Worm (Caenorhabditis elegans): ENCODE data around the gene F31D5.7.

DNA sequence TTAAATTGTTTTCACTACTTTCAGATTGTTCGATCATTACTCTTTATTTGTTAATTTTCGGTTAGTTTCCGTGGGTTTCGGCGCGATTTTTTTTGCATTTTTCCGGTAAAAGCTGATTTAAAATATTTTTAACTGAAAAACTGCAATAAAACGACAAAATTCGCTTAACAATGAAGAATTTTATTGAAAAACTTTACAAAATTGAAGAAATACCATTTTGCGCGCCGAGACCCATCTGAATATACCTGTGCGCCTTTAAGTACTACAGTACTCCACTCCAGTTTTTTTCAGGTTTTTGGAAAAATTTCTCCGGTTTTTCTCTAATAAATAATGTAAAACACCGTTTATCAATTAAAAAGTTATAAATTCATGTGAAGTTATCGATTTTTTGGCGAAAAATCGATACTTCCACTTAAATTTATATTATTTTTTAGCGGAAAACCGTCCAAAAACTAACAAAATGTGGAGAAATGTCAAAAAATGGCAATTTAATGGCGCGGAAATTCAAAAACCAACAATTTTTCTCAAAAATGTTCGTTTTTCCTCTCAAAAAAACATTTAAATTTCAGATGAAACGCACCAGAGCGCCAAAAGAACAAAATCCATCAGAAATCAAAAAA is 19.7 kb downstream of the F31D5.7 start, which contains the start of gene C16A11.10:
- no peak for TF ChIP-seq F49E8.2 (tag; optimal IDR thresholded peaks at IDR 0.05; ENCODE audit: insufficient read depth)
- no peak for TF ChIP-seq aptf-2 (GFP tag; conservative IDR thresholded peaks at IDR 0.05)
- no peak for TF ChIP-seq pha-4 (tag; optimal IDR thresholded peaks at IDR 0.05)
- TF ChIP-seq madf-3 (GFP tag; IDR thresholded peaks at IDR 0.05): no peak
- no peak for TF ChIP-seq madf-10 (tag; optimal IDR thresholded peaks at IDR 0.05)
